Worm (Caenorhabditis elegans): Measurements from ENCODE around the gene R10E12.2.

DNA sequence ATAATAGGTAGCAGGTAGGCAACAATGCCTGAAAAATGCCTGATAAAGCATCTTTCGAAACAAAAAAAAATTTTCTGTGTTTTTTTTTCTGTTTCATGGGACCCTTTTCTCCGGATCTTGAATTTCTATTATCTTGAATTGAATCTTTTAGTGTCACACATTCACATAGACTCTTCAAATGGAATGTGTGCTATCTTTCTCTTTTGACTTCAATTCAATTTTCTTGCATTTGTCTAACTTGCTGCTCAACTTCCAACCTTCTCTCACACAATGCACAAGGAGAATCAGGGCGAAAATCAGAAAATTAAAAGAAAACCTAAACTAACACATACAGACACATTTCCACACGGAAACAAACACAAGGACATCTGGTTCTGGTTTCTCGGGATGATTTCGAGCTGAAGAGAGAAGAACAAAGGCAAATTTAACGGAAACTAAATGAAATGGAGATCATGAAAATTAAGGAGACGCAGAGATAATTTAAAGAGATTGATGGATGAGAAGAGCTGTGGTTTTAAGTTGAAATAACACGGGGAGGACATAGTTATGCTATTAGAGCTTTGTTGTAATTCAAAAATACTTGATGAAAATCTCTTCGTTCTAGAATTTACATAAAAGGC is 1.4 kb downstream of the R10E12.2 start:
- TF ChIP-seq nhr-23 (tag; optimal IDR thresholded peaks at IDR 0.05) (no peak), ztf-11 (tag; optimal IDR thresholded peaks at IDR 0.05) (no peak), nfya-1 (tag; optimal IDR thresholded peaks at IDR 0.05; ENCODE audit: insufficient read depth) (no peak)

Measured in whole organism, L3 larva.